Fruit fly (Drosophila melanogaster): Measurements from ENCODE around the gene epsilonCOP.

Gene epsilonCOP

DNA sequence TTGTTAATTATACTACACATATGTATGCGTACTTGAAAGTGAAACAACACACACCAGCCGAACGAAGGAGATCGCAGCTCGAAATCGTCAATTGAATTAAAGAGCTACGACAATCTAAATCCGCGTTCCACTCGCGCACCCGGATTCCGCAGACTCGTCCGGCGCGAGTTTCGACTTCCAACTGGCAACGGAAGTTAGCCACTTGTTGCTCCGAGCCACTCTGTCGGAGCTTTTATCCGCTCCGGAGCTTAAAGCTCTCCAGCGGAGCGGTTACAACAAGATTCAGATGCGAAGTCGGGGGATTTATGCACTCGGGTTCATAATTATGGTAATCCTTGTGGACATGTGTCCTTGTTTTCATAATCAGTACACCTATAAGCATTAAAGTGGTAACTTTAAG is 23.4 kb upstream of the epsilonCOP start, which contains the start of gene Rchy1 (continued):
- TF ChIP-seq odd (GFP tag; optimal IDR thresholded peaks at IDR 0.05) = peak; percentile 50
- TF ChIP-seq tna (GFP tag; IDR thresholded peaks at IDR 0.05; ENCODE audit: partially characterized antibody) = no peak; the same call in 1 of the 2 replicates
- peak; percentile 17; the same call in 1 of the 2 replicates for TF ChIP-seq seq (GFP tag; IDR thresholded peaks at IDR 0.05)
- peak; percentile 82 for TF ChIP-seq Jarid2 (GFP tag; optimal IDR thresholded peaks at IDR 0.05)
- no peak for TF ChIP-seq dpn (GFP tag; optimal IDR thresholded peaks at IDR 0.05)
- no peak for TF ChIP-seq Side (GFP tag; optimal IDR thresholded peaks at IDR 0.05)
- no peak; the same call in 1 of the 2 replicates for TF ChIP-seq HLH3B (GFP tag; IDR thresholded peaks at IDR 0.05)
- no peak for TF ChIP-seq HHEX (GFP tag; optimal IDR thresholded peaks at IDR 0.05)
- TF ChIP-seq CG30020 (tag; optimal IDR thresholded peaks at IDR 0.05) = no peak
- TF ChIP-seq aop (GFP tag; IDR thresholded peaks at IDR 0.05) = no peak
- TF ChIP-seq CG7928 (GFP tag; optimal IDR thresholded peaks at IDR 0.05) = no peak
- peak; percentile 46 for TF ChIP-seq Meics (GFP tag; optimal IDR thresholded peaks at IDR 0.05)
- no peak for TF ChIP-seq danr (GFP tag; IDR thresholded peaks at IDR 0.05)
- peak; percentile 43 for TF ChIP-seq CG31365 (tag; optimal IDR thresholded peaks at IDR 0.05)
- TF ChIP-seq CG8924 (tag; optimal IDR thresholded peaks at IDR 0.05) = no peak
- TF ChIP-seq CG13287 (GFP tag; IDR thresholded peaks at IDR 0.05; ENCODE audit: partially characterized antibody) = peak; percentile 36; the same call in 1 of the 2 replicates
- TF ChIP-seq CG13296 (GFP tag; optimal IDR thresholded peaks at IDR 0.05) = peak; percentile 70
- no peak for TF ChIP-seq gfzf (GFP tag; optimal IDR thresholded peaks at IDR 0.05)
- TF ChIP-seq CG14667 (GFP tag; IDR thresholded peaks at IDR 0.05) = no peak
- TF ChIP-seq cwo (GFP tag; optimal IDR thresholded peaks at IDR 0.05) = no peak
- TF ChIP-seq Lim3 (GFP tag; IDR thresholded peaks at IDR 0.05) = no peak
- TF ChIP-seq Nf-YA (GFP tag; IDR thresholded peaks at IDR 0.05) = no peak
- no peak for TF ChIP-seq esg (GFP tag; conservative IDR thresholded peaks at IDR 0.05)
- no peak for TF ChIP-seq fu2 (GFP tag; optimal IDR thresholded peaks at IDR 0.05)
- TF ChIP-seq CG12299 (tag; optimal IDR thresholded peaks at IDR 0.05) = peak; percentile 13
- TF ChIP-seq Ravus (GFP tag; IDR thresholded peaks at IDR 0.05) = no peak
- no peak for TF ChIP-seq Oaz (GFP tag; IDR thresholded peaks at IDR 0.05)
- no peak for TF ChIP-seq Myb (GFP tag; optimal IDR thresholded peaks at IDR 0.05)
- TF ChIP-seq chif (GFP tag; optimal IDR thresholded peaks at IDR 0.05) = no peak
- TF ChIP-seq CG8281 (tag; optimal IDR thresholded peaks at IDR 0.05) = no peak
- no peak for TF ChIP-seq da (GFP tag; optimal IDR thresholded peaks at IDR 0.05)
- TF ChIP-seq Mes4 (GFP tag; optimal IDR thresholded peaks at IDR 0.05) = no peak
- no peak for TF ChIP-seq CG10654 (GFP tag; optimal IDR thresholded peaks at IDR 0.05)
- no peak for TF ChIP-seq insv (GFP tag; optimal IDR thresholded peaks at IDR 0.05)
- no peak for TF ChIP-seq Sry-δ (GFP tag; optimal IDR thresholded peaks at IDR 0.05)
- peak; percentile 33 for TF ChIP-seq CG15269 (tag; optimal IDR thresholded peaks at IDR 0.05)
- TF ChIP-seq CG15011 (GFP tag; optimal IDR thresholded peaks at IDR 0.05) = no peak
- TF ChIP-seq lola (GFP tag; optimal IDR thresholded peaks at IDR 0.05) = no peak
- TF ChIP-seq CG9876 (GFP tag; optimal IDR thresholded peaks at IDR 0.05) = no peak
- TF ChIP-seq oc (tag; optimal IDR thresholded peaks at IDR 0.05) = no peak
- TF ChIP-seq Kr (GFP tag; optimal IDR thresholded peaks at IDR 0.05) = no peak
- no peak for TF ChIP-seq CG10274 (GFP tag; optimal IDR thresholded peaks at IDR 0.05)
- no peak for TF ChIP-seq emc (GFP tag; optimal IDR thresholded peaks at IDR 0.05)
- TF ChIP-seq MBD-R2 (GFP tag; IDR thresholded peaks at IDR 0.05) = peak; percentile 11; the same call in 1 of the 2 replicates
- TF ChIP-seq twi (tag; optimal IDR thresholded peaks at IDR 0.05) = no peak
- no peak for TF ChIP-seq ewg (GFP tag; optimal IDR thresholded peaks at IDR 0.05)
- no peak for TF ChIP-seq lov (optimal IDR thresholded peaks at IDR 0.05)
- TF ChIP-seq lov (GFP tag; IDR thresholded peaks at IDR 0.05) = no peak
- TF ChIP-seq CG10565 (GFP tag; optimal IDR thresholded peaks at IDR 0.05) = no peak
- TF ChIP-seq Ssrp (tag; optimal IDR thresholded peaks at IDR 0.05) = no peak
- TF ChIP-seq pb (GFP tag; optimal IDR thresholded peaks at IDR 0.05) = no peak

Data from whole organism, embryonic.